Fruit fly (Drosophila melanogaster) whole organism, embryonic: ENCODE results near the gene mRpL14.

Source experiments
- Abd-B ChIP-seq: fragments of 200-800 bp; sonication (Bioruptor generic); optimal IDR thresholded peaks from 2 replicates; lab custom pipeline; 2018; ENCODE audit warnings: missing biosample characterization, mild to moderate bottlenecking, missing genetic modification characterization, moderate library complexity
- Blimp-1 ChIP-seq: fragments of 200-800 bp; sonication (Bioruptor generic); optimal IDR thresholded peaks from 3 replicates; lab custom pipeline; 2018; ENCODE audit warnings: missing biosample characterization, missing genetic modification characterization, mild to moderate bottlenecking, moderate library complexity, missing genetic modification reagents
- BtbVII ChIP-seq: fragments of 200-800 bp; sonication (Bioruptor generic); optimal IDR thresholded peaks from 3 replicates; lab custom pipeline; 2017; ENCODE audit warnings: missing biosample characterization, mild to moderate bottlenecking, missing genetic modification characterization
- CG10209 ChIP-seq: fragments of 200-800 bp; sonication (Bioruptor generic); optimal IDR thresholded peaks from 3 replicates; lab custom pipeline; 2017; ENCODE audit warnings: missing biosample characterization, mild to moderate bottlenecking, missing genetic modification characterization, missing genetic modification reagents
- CG10366 ChIP-seq: fragments of 200-800 bp; sonication (Bioruptor generic); IDR thresholded peaks from 2 replicates; pipeline ENCODE4 v1.3.6; 2022; ENCODE audit warnings: missing biosample characterization, missing genetic modification characterization
- CG11247 ChIP-seq: fragments of 200-800 bp; sonication (Bioruptor generic); IDR thresholded peaks from 2 replicates; pipeline ENCODE4 v1.3.6; 2022; ENCODE audit warnings: missing biosample characterization, missing genetic modification characterization
- CG12236 ChIP-seq: fragments of 200-800 bp; sonication (Bioruptor generic); optimal IDR thresholded peaks from 2 replicates; lab custom pipeline; 2016; ENCODE audit warnings: missing biosample characterization, missing genetic modification characterization
- CG12659 ChIP-seq: fragments of 200-800 bp; sonication (Bioruptor generic); optimal IDR thresholded peaks from 3 replicates; lab custom pipeline; 2017; ENCODE audit warnings: mild to moderate bottlenecking, missing biosample characterization, missing genetic modification reagents, missing genetic modification characterization
- CG12942 ChIP-seq: fragments of 200-800 bp; sonication (Bioruptor generic); optimal IDR thresholded peaks from 3 replicates; lab custom pipeline; 2016; ENCODE audit warnings: missing biosample characterization, missing genetic modification characterization
- CG13624 ChIP-seq: fragments of 200-800 bp; sonication (Bioruptor generic); optimal IDR thresholded peaks from 2 replicates; lab custom pipeline; 2016; ENCODE audit warnings: missing biosample characterization, missing genetic modification characterization
- CG14710 ChIP-seq: fragments of 200-800 bp; sonication (Bioruptor generic); optimal IDR thresholded peaks from 3 replicates; lab custom pipeline; 2019; ENCODE audit warnings: missing biosample characterization, mild to moderate bottlenecking, missing genetic modification characterization, moderate library complexity
- CG14965 ChIP-seq: fragments of 200-800 bp; sonication (Bioruptor generic); optimal IDR thresholded peaks from 2 replicates; lab custom pipeline; 2016; ENCODE audit warnings: missing biosample characterization, missing genetic modification characterization, borderline replicate concordance
- CG15696 ChIP-seq: fragments of 200-800 bp; sonication (Bioruptor generic); optimal IDR thresholded peaks from 2 replicates; lab custom pipeline; 2019; ENCODE audit warnings: missing biosample characterization, mild to moderate bottlenecking, missing genetic modification characterization, moderate library complexity
- CG17568 ChIP-seq: fragments of 200-800 bp; sonication (Bioruptor generic); optimal IDR thresholded peaks from 2 replicates; lab custom pipeline; 2018; ENCODE audit warnings: missing biosample characterization, mild to moderate bottlenecking, missing genetic modification characterization, moderate library complexity
- CG18599 ChIP-seq: fragments of 200-800 bp; sonication (Bioruptor generic); optimal IDR thresholded peaks from 3 replicates; lab custom pipeline; 2017; ENCODE audit warnings: missing biosample characterization, missing genetic modification characterization, mild to moderate bottlenecking, moderate library complexity, missing genetic modification reagents
- CG2199 ChIP-seq: fragments of 200-800 bp; sonication (Bioruptor generic); IDR thresholded peaks from 3 replicates; pipeline ENCODE4 v1.3.6; 2022; ENCODE audit warnings: missing biosample characterization, missing genetic modification characterization
- CG3163 ChIP-seq: fragments of 200-800 bp; sonication (Bioruptor generic); optimal IDR thresholded peaks from 3 replicates; lab custom pipeline; 2016; ENCODE audit warnings: missing biosample characterization, missing genetic modification characterization
- CG3281 ChIP-seq: fragments of 200-800 bp; sonication (Bioruptor generic); optimal IDR thresholded peaks from 3 replicates; lab custom pipeline; 2017; ENCODE audit warnings: missing biosample characterization, mild to moderate bottlenecking, missing genetic modification characterization
- CG3847 ChIP-seq: fragments of 200-800 bp; sonication (Bioruptor generic); IDR thresholded peaks from 2 replicates; pipeline ENCODE4 v1.3.6; 2022; ENCODE audit warnings: missing biosample characterization, missing genetic modification characterization
- Dbx ChIP-seq: fragments of 200-800 bp; sonication (Bioruptor generic); IDR thresholded peaks from 3 replicates; pipeline ENCODE4 v1.3.6; 2022; ENCODE audit warnings: missing biosample characterization, missing genetic modification characterization
- Dip2 ChIP-seq: fragments of 200-800 bp; sonication (Bioruptor generic); IDR thresholded peaks from 2 replicates; pipeline ENCODE4 v1.3.6; 2022; ENCODE audit warnings: missing biosample characterization, missing genetic modification characterization
- Ets65A ChIP-seq: fragments of 200-800 bp; sonication (Bioruptor generic); peaks from one replicate; lab custom pipeline; 2016; ENCODE audit warnings: missing biosample characterization, missing genetic modification characterization
- H15 ChIP-seq: fragments of 200-800 bp; sonication (Bioruptor generic); IDR thresholded peaks from 3 replicates; pipeline ENCODE4 v1.3.6; 2022; ENCODE audit warnings: missing biosample characterization, missing genetic modification characterization
- Hey ChIP-seq: fragments of 200-800 bp; sonication (Bioruptor generic); optimal IDR thresholded peaks from 3 replicates; lab custom pipeline; 2018; ENCODE audit warnings: missing biosample characterization, mild to moderate bottlenecking, missing genetic modification characterization
- NFAT ChIP-seq: fragments of 200-800 bp; sonication (Bioruptor generic); IDR thresholded peaks from 2 replicates; pipeline ENCODE4 v1.3.6; 2022; ENCODE audit warnings: missing biosample characterization, missing genetic modification characterization
- Spps ChIP-seq: fragments of 200-800 bp; sonication (Bioruptor generic); optimal IDR thresholded peaks from 2 replicates; lab custom pipeline; 2018; ENCODE audit warnings: missing biosample characterization, mild to moderate bottlenecking, missing genetic modification characterization
- Xbp1 ChIP-seq: fragments of 200-800 bp; sonication (Bioruptor generic); optimal IDR thresholded peaks from 3 replicates; lab custom pipeline; 2016; ENCODE audit warnings: missing biosample characterization, mild to moderate bottlenecking, missing genetic modification characterization
- Xrp1 ChIP-seq: fragments of 200-800 bp; sonication (Bioruptor generic); IDR thresholded peaks from 2 replicates; pipeline ENCODE4 v1.3.6; 2022; ENCODE audit warnings: missing biosample characterization, missing genetic modification characterization
- cato ChIP-seq: fragments of 200-800 bp; sonication (Bioruptor generic); optimal IDR thresholded peaks from 2 replicates; lab custom pipeline; 2016; ENCODE audit warnings: missing biosample characterization, missing genetic modification characterization, borderline replicate concordance
- crol ChIP-seq: fragments of 200-800 bp; sonication (Bioruptor generic); IDR thresholded peaks from 2 replicates; pipeline ENCODE4 v1.3.6; 2022; ENCODE audit warnings: missing biosample characterization, missing genetic modification characterization
- eve ChIP-seq, 2 experiments: fragments of >200 bp; optimal IDR thresholded peaks; 2 replicates each; lab custom pipeline; 2017; ENCODE audit warnings: missing biosample characterization in 2 of 2, missing genetic modification characterization in 2 of 2
- fd102C ChIP-seq: fragments of 200-800 bp; sonication (Bioruptor generic); optimal IDR thresholded peaks from 2 replicates; lab custom pipeline; 2018; ENCODE audit warnings: missing biosample characterization, mild to moderate bottlenecking, missing genetic modification characterization, moderate library complexity
- gt ChIP-seq: fragments of 200-800 bp; sonication (Bioruptor generic); IDR thresholded peaks from 2 replicates; pipeline ENCODE4 v1.3.6; 2022; ENCODE audit warnings: missing biosample characterization, missing genetic modification characterization
- nau ChIP-seq: fragments of 200-800 bp; sonication (Bioruptor generic); optimal IDR thresholded peaks from 3 replicates; lab custom pipeline; 2017; ENCODE audit warnings: missing biosample characterization, mild to moderate bottlenecking, missing genetic modification characterization, missing genetic modification reagents
- otp ChIP-seq: fragments of 200-800 bp; sonication (Bioruptor generic); IDR thresholded peaks from 3 replicates; pipeline ENCODE4, ENCODE4 v1.3.6; 2022; ENCODE audit warnings: missing biosample characterization, missing genetic modification characterization
- pan ChIP-seq, 4 experiments: fragments of >200 bp in 3 of 4; fragments of 200-800 bp in 1 of 4; sonication (Bioruptor generic) in 1 of 4; optimal IDR thresholded peaks in 3 of 4; IDR thresholded peaks in 1 of 4; 2 replicates each; pipeline versions ENCODE4 v1.3.6 to Lab custom; 2017 to 2022; ENCODE audit warnings: missing biosample characterization in 2 of 4, missing genetic modification characterization in 2 of 4, mixed read lengths in 1 of 4
- pfk ChIP-seq: fragments of 200-800 bp; sonication (Bioruptor generic); optimal IDR thresholded peaks from 2 replicates; lab custom pipeline; 2018; ENCODE audit warnings: missing biosample characterization, mild to moderate bottlenecking, missing genetic modification characterization, moderate library complexity
- pita ChIP-seq: fragments of 200-800 bp; sonication (Bioruptor generic); optimal IDR thresholded peaks from 2 replicates; lab custom pipeline; 2017; ENCODE audit warnings: missing biosample characterization, mild to moderate bottlenecking, missing genetic modification characterization
- sd ChIP-seq: fragments of 200-800 bp; sonication (Bioruptor generic); optimal IDR thresholded peaks from 3 replicates; lab custom pipeline; 2018; ENCODE audit warnings: missing biosample characterization, mild to moderate bottlenecking, missing genetic modification characterization, moderate library complexity
- shn ChIP-seq: fragments of 200-800 bp; sonication (Bioruptor generic); optimal IDR thresholded peaks from 3 replicates; lab custom pipeline; 2016; ENCODE audit warnings: missing biosample characterization, missing genetic modification characterization
- slp2 ChIP-seq: fragments of 200-800 bp; sonication (Bioruptor generic); optimal IDR thresholded peaks from 2 replicates; lab custom pipeline; 2016; ENCODE audit warnings: missing biosample characterization, missing genetic modification characterization
- wdn ChIP-seq: fragments of 200-800 bp; sonication (Bioruptor generic); IDR thresholded peaks from 2 replicates; pipeline ENCODE4 v1.3.6; 2022; ENCODE audit warnings: missing biosample characterization, missing genetic modification characterization
- z ChIP-seq: fragments of 200-800 bp; sonication (Bioruptor generic); IDR thresholded peaks from 3 replicates; pipeline ENCODE4 v1.3.6; 2022; ENCODE audit warnings: missing biosample characterization, missing genetic modification characterization

The mRpL14 gene

dm6 chrX:2305281-2305680, 39.2 kb downstream of the mRpL14 start:
- TF ChIP-seq CG14965 (GFP tag; lab: Kevin White, UChicago): no peak
- no peak for TF ChIP-seq Hey (tag; lab: Kevin White, UChicago)
- TF ChIP-seq CG17568 (GFP tag; lab: Kevin White, UChicago): no peak
- TF ChIP-seq CG12942: no peak
- no peak for TF ChIP-seq Dbx (GFP tag; lab: Robert Waterston, UW)
- no peak for TF ChIP-seq wdn (GFP tag; lab: Robert Waterston, UW)
- no peak for TF ChIP-seq NFAT (GFP tag; lab: Robert Waterston, UW)
- 0 out of 3 replicates have a peak, but pooled peaks have one; percentile 30 for TF ChIP-seq CG2199 (GFP tag; lab: Robert Waterston, UW)
- peak; percentile 84 for TF ChIP-seq crol (GFP tag; lab: Robert Waterston, UW)
- no peak for TF ChIP-seq CG11247 (GFP tag; lab: Robert Waterston, UW)
- TF ChIP-seq BtbVII (GFP tag; lab: Kevin White, UChicago): no peak
- TF ChIP-seq slp2 (GFP tag; lab: Kevin White, UChicago): no peak
- TF ChIP-seq fd102C (GFP tag; lab: Kevin White, UChicago): no peak
- TF ChIP-seq Spps (tag; lab: Kevin White, UChicago): no peak
- no peak for TF ChIP-seq CG18599 (GFP tag; lab: Kevin White, UChicago)
- no peak for TF ChIP-seq Abd-B (GFP tag; lab: Kevin White, UChicago)
- TF ChIP-seq cato (GFP tag; lab: Kevin White, UChicago): no peak
- TF ChIP-seq CG12659 (GFP tag; lab: Kevin White, UChicago): no peak
- TF ChIP-seq Dip2: no peak
- no peak for TF ChIP-seq CG15696 (tag; lab: Kevin White, UChicago)
- TF ChIP-seq CG3163: no peak
- TF ChIP-seq CG13624 (GFP tag; lab: Kevin White, UChicago): no peak
- no peak for TF ChIP-seq pita (GFP tag; lab: Kevin White, UChicago)
- no peak for TF ChIP-seq CG10366
- TF ChIP-seq CG10209: no peak
- TF ChIP-seq eve (GFP tag; optimal IDR thresholded peaks at IDR 0.05; lab: Kevin White, UChicago): peak in 1 of 2 experiments; percentile 2
- TF ChIP-seq Blimp-1: peak; percentile 56
- no peak for TF ChIP-seq Ets65A (GFP tag; lab: Kevin White, UChicago)
- TF ChIP-seq CG3281 (GFP tag; lab: Kevin White, UChicago): peak; percentile 18
- TF ChIP-seq CG3847 (GFP tag; lab: Robert Waterston, UW): no peak
- peak; percentile 62; the same call in 1 of the 3 replicates for TF ChIP-seq otp (GFP tag; lab: Robert Waterston, UW)
- no peak for TF ChIP-seq gt (GFP tag; lab: Robert Waterston, UW)
- TF ChIP-seq CG12236 (GFP tag; lab: Kevin White, UChicago): no peak
- no peak for TF ChIP-seq shn
- TF ChIP-seq pan (optimal IDR thresholded peaks at IDR 0.05; lab: Kevin White, UChicago): no peak
- TF ChIP-seq pan (GFP tag; optimal IDR thresholded peaks at IDR 0.05 in 1 of 2, IDR thresholded peaks at IDR 0.05 in 1 of 2): no peak
- no peak for TF ChIP-seq H15 (GFP tag; lab: Robert Waterston, UW)
- TF ChIP-seq CG14710 (tag; lab: Kevin White, UChicago): no peak
- peak; percentile 78 for TF ChIP-seq sd (tag; lab: Kevin White, UChicago)
- TF ChIP-seq z (GFP tag; lab: Robert Waterston, UW): no peak
- TF ChIP-seq Xbp1 (GFP tag; lab: Kevin White, UChicago): no peak
- TF ChIP-seq pfk (GFP tag; lab: Kevin White, UChicago): no peak
- no peak for TF ChIP-seq nau (GFP tag; lab: Kevin White, UChicago)
- TF ChIP-seq Xrp1 (GFP tag; lab: Robert Waterston, UW): 0 out of 2 replicates have a peak, but pooled peaks have one; percentile 5
- TF ChIP-seq, all 482 proteins: peak for 8
